Worm (Caenorhabditis elegans): Measurements from ENCODE around the gene F18E3.11.

The F18E3.11 gene

ce11 chrV:7416569-7416968, 3.3 kb downstream of the F18E3.11 start:
- TF ChIP-seq nhr-11 (tag; optimal IDR thresholded peaks at IDR 0.05) (no peak), egl-27 (tag; optimal IDR thresholded peaks at IDR 0.05) (no peak), unc-62 (GFP tag; optimal IDR thresholded peaks at IDR 0.05) (no peak), sma-3 (GFP tag; optimal IDR thresholded peaks at IDR 0.05) (peak; percentile 1), ceh-16 (tag; optimal IDR thresholded peaks at IDR 0.05) (no peak), nhr-21 (tag; optimal IDR thresholded peaks at IDR 0.05) (peak; percentile 31)

DNA sequence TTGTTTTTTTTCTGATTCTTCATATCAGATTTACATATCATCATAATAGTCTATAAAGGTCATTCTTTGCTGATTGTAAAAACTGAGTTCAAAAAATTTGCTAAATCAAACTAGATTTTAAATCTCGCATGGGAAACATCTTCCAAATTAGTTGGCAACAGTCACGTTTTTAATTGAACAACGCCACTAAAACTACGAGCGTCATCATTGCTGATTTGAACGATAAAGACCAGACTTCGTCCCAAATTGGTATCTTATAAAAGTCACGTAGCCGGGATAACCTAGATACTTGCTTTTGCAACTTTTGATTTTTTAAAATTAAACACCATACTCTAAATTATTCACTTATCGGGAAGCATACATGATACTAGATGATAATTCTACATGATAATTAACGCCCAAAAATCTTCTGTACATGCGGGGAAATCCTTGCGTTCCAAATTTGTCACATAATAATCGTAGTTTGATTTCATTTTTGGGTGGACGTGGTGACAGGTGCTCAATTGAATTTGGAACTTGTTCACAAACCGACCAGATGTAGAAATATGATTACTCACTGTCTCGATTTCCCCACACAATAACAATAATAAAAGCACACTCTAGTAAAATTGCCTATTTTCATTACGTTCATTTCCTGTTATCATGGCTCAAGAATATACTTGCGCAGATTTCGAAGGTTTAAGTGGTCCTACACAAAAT, 3.9 kb downstream of the F18E3.11 start, which contains the start of gene srw-67:
Gene srw-67, plus strand, starts transcription at position 643 of the 699 bp plus-strand sequence.
- TF ChIP-seq nhr-25 (tag; optimal IDR thresholded peaks at IDR 0.05) (peak; percentile 51), alr-1 (tag; optimal IDR thresholded peaks at IDR 0.05) (no peak)

ce11 chrV:7420162-7420561, 6.9 kb downstream of the F18E3.11 start, which contains the start of gene srxa-4:
Gene srxa-4 (plus strand): TSS chrV:7420462.
- no peak for TF ChIP-seq crh-2 (tag; optimal IDR thresholded peaks at IDR 0.05)
- no peak for TF ChIP-seq Y55F3AM.14 (GFP tag; optimal IDR thresholded peaks at IDR 0.05)
- TF ChIP-seq mdl-1 (tag; optimal IDR thresholded peaks at IDR 0.05) = no peak
- no peak for TF ChIP-seq nhr-25 (tag; optimal IDR thresholded peaks at IDR 0.05)

DNA sequence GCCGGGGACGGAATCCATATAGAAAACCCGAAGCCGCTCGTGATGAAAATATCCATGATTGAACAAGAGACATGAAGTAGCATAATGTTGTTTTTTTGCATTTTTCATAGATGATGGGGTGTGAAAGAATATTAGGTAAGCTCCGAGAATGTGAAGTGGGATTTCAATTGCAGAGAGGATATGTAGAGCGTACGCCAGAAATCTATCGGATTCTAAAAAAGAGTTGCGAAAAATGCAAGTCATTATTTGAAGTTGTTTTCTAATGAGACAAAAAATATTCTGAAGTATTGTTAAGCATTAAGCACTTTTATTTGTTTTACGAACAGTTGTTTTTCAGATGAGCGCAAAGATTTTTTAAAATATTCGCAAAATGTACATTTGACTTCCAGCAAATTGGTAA, 11.1 kb downstream of the F18E3.11 start, which contains the start of gene F18E3.10:
Gene F18E3.10, minus strand, starts transcription at position 101 of the 400 bp plus-strand sequence.
- TF ChIP-seq nhr-10 (tag; optimal IDR thresholded peaks at IDR 0.05) (no peak), ztf-1 (GFP tag; conservative IDR thresholded peaks at IDR 0.05) (no peak), ztf-11 (tag; optimal IDR thresholded peaks at IDR 0.05) (no peak), sma-3 (GFP tag; optimal IDR thresholded peaks at IDR 0.05) (no peak), ceh-82 (tag; optimal IDR thresholded peaks at IDR 0.05) (no peak), R02D3.7 (tag; optimal IDR thresholded peaks at IDR 0.05) (no peak), lin-13 (GFP tag; optimal IDR thresholded peaks at IDR 0.05) (no peak), egl-27 (tag; optimal IDR thresholded peaks at IDR 0.05) (no peak), sem-4 (tag; optimal IDR thresholded peaks at IDR 0.05) (no peak)

DNA sequence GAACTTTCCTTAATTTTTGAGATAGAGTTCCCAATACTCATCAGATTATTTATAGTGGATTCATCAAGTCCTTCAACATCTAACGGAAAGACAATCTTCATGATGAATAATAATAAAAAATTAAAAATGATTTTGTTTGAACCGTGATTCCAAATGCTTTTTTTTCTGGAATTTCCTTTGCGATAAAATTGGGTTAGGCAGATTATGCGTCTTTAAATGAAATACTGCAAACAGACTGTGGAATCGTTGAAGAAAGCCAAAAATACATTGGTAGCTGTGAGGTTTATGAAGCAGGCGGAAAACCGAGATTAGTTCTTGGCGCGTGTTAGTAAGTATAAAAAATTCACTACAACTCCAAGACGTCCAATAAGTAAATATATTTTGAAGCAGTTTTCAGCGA, 13.3 kb downstream of the F18E3.11 start, which contains the start of gene srw-68:
Gene srw-68, minus strand, starts transcription at position 101 of the 400 bp plus-strand sequence.
- no peak for TF ChIP-seq skn-1 (tag; optimal IDR thresholded peaks at IDR 0.05)
- no peak for TF ChIP-seq C34F6.9 (tag; optimal IDR thresholded peaks at IDR 0.05)
- TF ChIP-seq nhr-129 (tag; optimal IDR thresholded peaks at IDR 0.05) = no peak
- no peak for TF ChIP-seq ama-1 (optimal IDR thresholded peaks at IDR 0.05)
- TF ChIP-seq fos-1 (tag; optimal IDR thresholded peaks at IDR 0.05) = no peak
- no peak for TF ChIP-seq nhr-11 (tag; optimal IDR thresholded peaks at IDR 0.05)
- no peak for TF ChIP-seq nhr-12 (tag; optimal IDR thresholded peaks at IDR 0.05)
- TF ChIP-seq ceh-16 (tag; optimal IDR thresholded peaks at IDR 0.05) = no peak
- TF ChIP-seq zag-1 (tag; optimal IDR thresholded peaks at IDR 0.05) = no peak
- no peak for TF ChIP-seq ztf-1 (GFP tag; conservative IDR thresholded peaks at IDR 0.05)
- TF ChIP-seq nhr-6 (tag; optimal IDR thresholded peaks at IDR 0.05) = no peak
- no peak for TF ChIP-seq nhr-25 (tag; optimal IDR thresholded peaks at IDR 0.05)
- no peak for TF ChIP-seq lin-13 (GFP tag; optimal IDR thresholded peaks at IDR 0.05)
- no peak for TF ChIP-seq lsy-2 (tag; optimal IDR thresholded peaks at IDR 0.05)
- TF ChIP-seq elt-3 (tag; optimal IDR thresholded peaks at IDR 0.05) = no peak
- no peak for TF ChIP-seq aly-2 (tag; optimal IDR thresholded peaks at IDR 0.05)
- TF ChIP-seq mab-5 (tag; optimal IDR thresholded peaks at IDR 0.05) = no peak
- TF ChIP-seq peb-1 (tag; optimal IDR thresholded peaks at IDR 0.05) = no peak
- no peak for TF ChIP-seq nhr-23 (tag; optimal IDR thresholded peaks at IDR 0.05)
- no peak for TF ChIP-seq sem-4 (tag; optimal IDR thresholded peaks at IDR 0.05)

DNA sequence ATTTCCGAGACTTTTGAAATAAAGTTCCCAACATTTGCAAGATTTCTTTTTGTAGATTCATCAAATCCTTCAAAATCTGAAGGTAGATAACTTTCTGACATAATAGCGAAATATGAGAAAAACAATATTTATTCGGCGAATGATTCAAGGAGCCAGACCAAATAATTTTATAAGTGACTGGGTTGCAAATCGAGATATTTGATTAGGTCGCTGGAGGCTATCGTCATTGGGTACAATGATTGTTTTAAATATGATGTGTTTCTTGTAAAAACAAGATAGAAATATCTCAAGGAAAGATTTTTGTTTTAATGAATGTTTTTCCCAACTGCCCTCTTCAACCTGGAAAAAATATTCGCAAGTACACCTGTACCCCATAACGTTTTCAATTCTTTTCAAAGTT, 15.6 kb downstream of the F18E3.11 start, which contains the start of gene srw-69:
Gene srw-69, minus strand, starts transcription at position 101 of the 400 bp plus-strand sequence.
- no peak for TF ChIP-seq ztf-11 (tag; optimal IDR thresholded peaks at IDR 0.05)
- no peak for TF ChIP-seq lsy-2 (tag; optimal IDR thresholded peaks at IDR 0.05)
- no peak for TF ChIP-seq egl-27 (tag; optimal IDR thresholded peaks at IDR 0.05)
- no peak for TF ChIP-seq blmp-1 (tag; optimal IDR thresholded peaks at IDR 0.05; ENCODE audit: insufficient read depth)
- no peak for TF ChIP-seq ztf-4 (tag; optimal IDR thresholded peaks at IDR 0.05)
- TF ChIP-seq nhr-237 (tag; optimal IDR thresholded peaks at IDR 0.05) = no peak
- TF ChIP-seq Y55F3AM.14 (GFP tag; optimal IDR thresholded peaks at IDR 0.05) = no peak
- no peak for TF ChIP-seq F13H6.1 (tag; optimal IDR thresholded peaks at IDR 0.05)

Measured in whole organism, L2 larva.